Worm (Caenorhabditis elegans): ENCODE results near the gene K08F9.1.

The K08F9.1 gene

ce11 chrV:15192377-15192776, 49.2 kb upstream of the K08F9.1 start, which contains the start of gene plc-2 (continued):
- TF ChIP-seq ceh-79 (tag; optimal IDR thresholded peaks at IDR 0.05) (no peak), hlh-12 (tag; optimal IDR thresholded peaks at IDR 0.05) (no peak), attf-6 (GFP tag; IDR thresholded peaks at IDR 0.05) (no peak), K11D2.4 (GFP tag; IDR thresholded peaks at IDR 0.05) (no peak), hmg-20 (GFP tag; IDR thresholded peaks at IDR 0.05) (no peak), dpl-1 (GFP tag; optimal IDR thresholded peaks at IDR 0.05) (no peak), lag-1 (GFP tag; IDR thresholded peaks at IDR 0.05) (no peak), ztf-3 (GFP tag; optimal IDR thresholded peaks at IDR 0.05) (no peak), ceh-58 (GFP tag; IDR thresholded peaks at IDR 0.05) (no peak), madf-8 (GFP tag; conservative IDR thresholded peaks at IDR 0.05) (no peak), lin-54 (GFP tag; optimal IDR thresholded peaks at IDR 0.05) (no peak), hsf-1 (GFP tag; IDR thresholded peaks at IDR 0.05) (no peak), die-1 (tag; optimal IDR thresholded peaks at IDR 0.05) (no peak), snpc-3.4 (tag; optimal IDR thresholded peaks at IDR 0.05) (no peak), lir-1 (GFP tag; conservative IDR thresholded peaks at IDR 0.05) (no peak), pbrm-1 (GFP tag; IDR thresholded peaks at IDR 0.05) (no peak), snpc-1.3 (tag; optimal IDR thresholded peaks at IDR 0.05; ENCODE audit: insufficient read depth) (no peak), sdz-38 (tag; optimal IDR thresholded peaks at IDR 0.05) (no peak), dox-1 (GFP tag; IDR thresholded peaks at IDR 0.05) (no peak), lin-26 (GFP tag; IDR thresholded peaks at IDR 0.05) (no peak), nhr-90 (tag; optimal IDR thresholded peaks at IDR 0.05) (peak; percentile 21), hmg-1.2 (GFP tag; IDR thresholded peaks at IDR 0.05) (peak; percentile 11; the same call in 1 of the 2 replicates), ekl-4 (GFP tag; IDR thresholded peaks at IDR 0.05) (no peak), B0261.1 (tag; optimal IDR thresholded peaks at IDR 0.05) (no peak), cebp-1 (GFP tag; IDR thresholded peaks at IDR 0.05) (no peak), cebp-1 (tag; optimal IDR thresholded peaks at IDR 0.05) (peak; percentile 14), ztf-22 (GFP tag; optimal IDR thresholded peaks at IDR 0.05) (no peak), ztf-26 (tag; optimal IDR thresholded peaks at IDR 0.05) (no peak), B0019.2 (GFP tag; conservative IDR thresholded peaks at IDR 0.05) (no peak), him-1 (tag; optimal IDR thresholded peaks at IDR 0.05) (no peak), ets-4 (GFP tag; optimal IDR thresholded peaks at IDR 0.05) (peak; percentile 25), madf-3 (GFP tag; IDR thresholded peaks at IDR 0.05) (no peak), lsy-27 (tag; optimal IDR thresholded peaks at IDR 0.05; ENCODE audit: borderline replicate concordance, insufficient read depth) (no peak), attf-3 (GFP tag; conservative IDR thresholded peaks at IDR 0.05) (no peak)

- TF ChIP-seq ztf-26 (tag; optimal IDR thresholded peaks at IDR 0.05) = no peak
- TF ChIP-seq nhr-179 (tag; optimal IDR thresholded peaks at IDR 0.05) = no peak
- TF ChIP-seq ceh-40 (GFP tag; IDR thresholded peaks at IDR 0.05) = no peak
- TF ChIP-seq ztf-6 (GFP tag; IDR thresholded peaks at IDR 0.05) = no peak
- TF ChIP-seq hmg-1.2 (GFP tag; IDR thresholded peaks at IDR 0.05) = no peak
- TF ChIP-seq hrde-1 (tag; optimal IDR thresholded peaks at IDR 0.05; ENCODE audit: borderline replicate concordance) = no peak
- no peak for TF ChIP-seq somi-1 (GFP tag; optimal IDR thresholded peaks at IDR 0.05)
- no peak for TF ChIP-seq nhr-27 (tag; optimal IDR thresholded peaks at IDR 0.05)
- TF ChIP-seq hlh-26 (GFP tag; conservative IDR thresholded peaks at IDR 0.05) = no peak
- TF ChIP-seq attf-6 (GFP tag; IDR thresholded peaks at IDR 0.05) = no peak
- no peak for TF ChIP-seq him-1 (tag; optimal IDR thresholded peaks at IDR 0.05)
Observed at ce11 chrV:15191971-15192370, 48.8 kb upstream of the K08F9.1 start.
